Fruit fly (Drosophila melanogaster) whole organism, pupa: ENCODE measurements around the gene CG9263.

Source experiments
- CG10348 ChIP-seq: fragments of 200-800 bp; sonication (Bioruptor generic); IDR thresholded peaks from 2 replicates; pipeline ENCODE4 v1.3.6; 2022; ENCODE audit warnings: missing biosample characterization, missing genetic modification characterization
- CG12605 ChIP-seq: fragments of 200-800 bp; sonication (Bioruptor generic); IDR thresholded peaks from 2 replicates; pipeline ENCODE4 v1.3.6; 2022; ENCODE audit warnings: missing biosample characterization, missing genetic modification characterization
- CG13204 ChIP-seq: fragments of 200-800 bp; sonication (Bioruptor generic); optimal IDR thresholded peaks from 2 replicates; lab custom pipeline; 2018; ENCODE audit warnings: missing biosample characterization, mild to moderate bottlenecking, missing genetic modification characterization, moderate library complexity
- CG14655 ChIP-seq: fragments of 200-800 bp; sonication (Bioruptor generic); optimal IDR thresholded peaks from 3 replicates; lab custom pipeline; 2017; ENCODE audit warnings: mild to moderate bottlenecking, missing biosample characterization, missing genetic modification reagents, missing genetic modification characterization
- CG15710 ChIP-seq: fragments of 200-800 bp; sonication (Bioruptor generic); optimal IDR thresholded peaks from 2 replicates; lab custom pipeline; 2018; ENCODE audit warnings: missing biosample characterization, mild to moderate bottlenecking, missing genetic modification characterization, moderate library complexity
- CG17806 ChIP-seq: fragments of 200-800 bp; sonication (Bioruptor generic); optimal IDR thresholded peaks from 2 replicates; lab custom pipeline; 2018; ENCODE audit warnings: missing biosample characterization, mild to moderate bottlenecking, missing genetic modification characterization, moderate library complexity
- CG32121 ChIP-seq: fragments of 200-800 bp; sonication (Bioruptor generic); IDR thresholded peaks from 2 replicates; pipeline ENCODE4 v1.3.6; 2022; ENCODE audit warnings: missing biosample characterization, missing genetic modification characterization
- CG34367 ChIP-seq: fragments of 200-800 bp; sonication (Bioruptor generic); optimal IDR thresholded peaks from 2 replicates; lab custom pipeline; 2018; ENCODE audit warnings: missing biosample characterization, mild to moderate bottlenecking, missing genetic modification characterization
- CG4496 ChIP-seq: fragments of 200-800 bp; sonication (Bioruptor generic); IDR thresholded peaks from 3 replicates; pipeline ENCODE4 v1.3.6; 2022; ENCODE audit warnings: missing biosample characterization, missing genetic modification characterization
- CG8159 ChIP-seq: fragments of 200-800 bp; sonication (Bioruptor generic); optimal IDR thresholded peaks from 3 replicates; lab custom pipeline; 2018; ENCODE audit warnings: missing biosample characterization, mild to moderate bottlenecking, missing genetic modification characterization, moderate library complexity
- CG8301 ChIP-seq: fragments of 200-800 bp; sonication (Bioruptor generic); optimal IDR thresholded peaks from 2 replicates; lab custom pipeline; 2018; ENCODE audit warnings: missing biosample characterization, mild to moderate bottlenecking, missing genetic modification characterization
- CG9948 ChIP-seq: fragments of 200-800 bp; sonication (Bioruptor generic); optimal IDR thresholded peaks from 2 replicates; lab custom pipeline; 2018; ENCODE audit warnings: missing biosample characterization, mild to moderate bottlenecking, missing genetic modification characterization, moderate library complexity
- D1 ChIP-seq: fragments of 200-800 bp; sonication (Bioruptor generic); optimal IDR thresholded peaks from 2 replicates; lab custom pipeline; 2018; ENCODE audit warnings: missing biosample characterization, mild to moderate bottlenecking, missing genetic modification characterization, moderate library complexity
- EcR ChIP-seq: fragments of 200-800 bp; sonication (Bioruptor generic); optimal IDR thresholded peaks from 3 replicates; lab custom pipeline; 2019; ENCODE audit warnings: missing biosample characterization, missing genetic modification characterization, mild to moderate bottlenecking, moderate library complexity, missing genetic modification reagents
- Ets98B ChIP-seq: fragments of 200-800 bp; sonication (Bioruptor generic); IDR thresholded peaks from 2 replicates; pipeline ENCODE4 v1.3.6; 2022; ENCODE audit warnings: missing biosample characterization, missing genetic modification characterization
- Pif1A ChIP-seq: fragments of 200-800 bp; sonication (Bioruptor generic); optimal IDR thresholded peaks from 3 replicates; lab custom pipeline; 2016; ENCODE audit warnings: missing biosample characterization, missing genetic modification characterization
- Pif1B ChIP-seq: fragments of 200-800 bp; sonication (Bioruptor generic); optimal IDR thresholded peaks from 3 replicates; lab custom pipeline; 2016; ENCODE audit warnings: missing biosample characterization, missing genetic modification characterization
- Snoo ChIP-seq: fragments of 200-800 bp; sonication (Bioruptor generic); optimal IDR thresholded peaks from 3 replicates; lab custom pipeline; 2017; ENCODE audit warnings: missing biosample characterization, mild to moderate bottlenecking, missing genetic modification characterization, inconsistent platforms
- fd96Ca ChIP-seq: fragments of 200-800 bp; sonication (Bioruptor generic); IDR thresholded peaks from 3 replicates; pipeline ENCODE4 v1.3.6; 2022; ENCODE audit warnings: missing biosample characterization, missing genetic modification characterization
- gl ChIP-seq: fragments of 200-800 bp; sonication (Bioruptor generic); optimal IDR thresholded peaks from 2 replicates; lab custom pipeline; 2018; ENCODE audit warnings: missing biosample characterization, mild to moderate bottlenecking, missing genetic modification characterization
- rn ChIP-seq: fragments of 200-800 bp; sonication (Bioruptor generic); IDR thresholded peaks from 2 replicates; pipeline ENCODE4 v1.3.6; 2022; ENCODE audit warnings: missing biosample characterization, missing genetic modification characterization

Gene CG9263

DNA sequence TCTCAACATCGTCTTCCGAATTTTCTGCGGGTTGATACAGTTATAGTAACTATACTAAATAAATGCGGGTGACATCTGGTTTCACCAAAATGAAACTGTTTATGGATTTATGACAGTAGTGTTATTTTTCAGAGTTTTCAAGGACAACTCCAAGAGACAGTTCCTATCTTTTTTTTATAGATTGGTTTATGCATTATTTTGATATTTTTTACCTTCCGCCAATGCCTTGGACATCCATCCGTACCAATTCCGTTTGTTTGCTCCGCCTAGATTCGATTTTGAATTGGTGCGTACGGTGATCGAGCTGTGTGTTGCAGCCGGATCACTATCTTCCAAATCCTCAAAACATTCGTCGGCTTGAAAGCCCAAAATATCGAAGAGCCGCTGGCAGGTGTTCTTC lies 408 bp downstream of the CG9263 start, which contains the start of gene CG16853:
TSS of gene CG16853 (plus strand) at position 301 of the 400 bp plus-strand sequence.
- TF ChIP-seq Pif1A (GFP tag; lab: Kevin White, UChicago) (no peak), CG17806 (no peak), D1 (tag; lab: Kevin White, UChicago) (no peak), gl (tag; lab: Kevin White, UChicago) (no peak), CG15710 (no peak), EcR (GFP tag; lab: Kevin White, UChicago) (no peak), fd96Ca (GFP tag; lab: Robert Waterston, UW) (no peak), Ets98B (GFP tag; lab: Robert Waterston, UW) (no peak), Pif1B (no peak)
- TF ChIP-seq, all 21 proteins: peak for 0

DNA sequence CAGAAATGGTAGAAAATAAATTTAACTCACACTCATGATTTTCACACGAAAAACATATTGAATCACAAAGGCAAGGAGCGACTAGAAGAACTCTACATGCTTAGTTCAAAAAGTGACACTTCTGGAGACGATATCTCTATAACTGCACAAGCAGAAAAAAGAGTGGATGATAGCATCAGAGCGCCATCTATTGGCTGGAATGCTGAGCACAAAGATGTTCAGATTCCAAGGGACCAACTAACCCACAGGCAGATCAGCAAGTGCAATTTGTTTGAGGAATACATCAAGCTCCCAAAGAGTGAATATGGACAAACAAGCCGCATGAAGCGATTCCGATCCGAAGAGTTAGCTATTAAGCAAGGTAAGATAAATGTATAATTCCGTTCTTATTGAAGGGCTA lies 1.7 kb downstream of the CG9263 start, which contains the start of gene CG16852:
TSS of gene CG16852 (plus strand) at position 48 of the 400 bp plus-strand sequence.
- TF ChIP-seq CG10348 (no peak), CG32121 (no peak), CG9948 (tag; lab: Kevin White, UChicago) (no peak), Ets98B (GFP tag; lab: Robert Waterston, UW) (no peak), CG4496 (no peak), Pif1A (GFP tag; lab: Kevin White, UChicago) (no peak), Pif1B (no peak), CG8301 (tag; lab: Kevin White, UChicago) (no peak), CG12605 (GFP tag; lab: Robert Waterston, UW) (no peak), Snoo (tag; lab: Kevin White, UChicago) (no peak), gl (tag; lab: Kevin White, UChicago) (no peak)

DNA sequence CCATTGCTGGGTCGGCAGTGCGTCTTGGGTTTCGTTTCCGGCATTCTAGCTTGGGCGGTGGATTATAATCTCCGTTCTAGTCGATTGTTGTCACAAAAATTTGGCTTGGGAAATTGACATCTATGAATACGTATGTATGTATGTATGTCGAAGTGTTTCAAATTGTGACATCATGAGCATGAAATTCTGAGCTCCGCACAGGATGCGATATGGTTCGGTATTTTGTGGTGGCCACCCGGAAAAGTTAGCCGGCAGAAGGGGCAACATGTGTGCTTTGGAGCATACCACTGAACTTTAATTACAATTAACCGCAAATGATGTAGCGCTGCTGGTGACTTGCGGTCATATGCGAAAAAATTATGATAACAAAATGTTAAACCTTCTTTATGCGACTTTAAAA lies 6.7 kb downstream of the CG9263 start, which contains the start of gene CG15638:
TSS of gene CG15638 (minus strand) at position 101 of the 400 bp plus-strand sequence.
- TF ChIP-seq CG10348 (no peak), gl (tag; lab: Kevin White, UChicago) (no peak)

DNA sequence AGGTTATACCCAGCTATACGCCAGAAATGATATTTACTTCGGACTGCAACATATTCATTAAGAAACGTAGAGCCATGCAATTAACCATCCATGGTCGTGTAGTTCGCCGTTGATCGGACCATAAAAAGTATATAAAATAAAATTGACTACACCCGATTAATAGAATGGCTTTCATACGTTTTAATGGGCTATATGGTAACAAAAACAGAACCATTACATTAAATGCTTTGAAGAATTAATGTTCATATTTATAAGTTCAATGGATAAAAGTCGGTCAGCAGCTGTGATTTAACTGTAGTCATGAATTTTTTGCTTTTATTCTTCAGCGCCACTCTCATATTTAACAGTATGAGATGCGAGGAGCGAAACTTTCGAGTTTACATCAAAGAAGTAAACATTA lies 9.9 kb downstream of the CG9263 start, which contains the start of gene CG33645:
TSS of gene CG33645 (plus strand) at position 301 of the 400 bp plus-strand sequence.
- TF ChIP-seq Pif1A (GFP tag; lab: Kevin White, UChicago) (no peak), Pif1B (no peak), CG17806 (no peak), EcR (GFP tag; lab: Kevin White, UChicago) (no peak), CG12605 (GFP tag; lab: Robert Waterston, UW) (no peak), rn (GFP tag; lab: Robert Waterston, UW) (no peak), CG32121 (no peak), D1 (tag; lab: Kevin White, UChicago) (no peak), CG13204 (GFP tag; lab: Kevin White, UChicago) (no peak), CG34367 (no peak), gl (tag; lab: Kevin White, UChicago) (no peak), CG9948 (tag; lab: Kevin White, UChicago) (no peak), CG4496 (no peak), CG15710 (no peak), CG8159 (no peak), CG10348 (no peak), Ets98B (GFP tag; lab: Robert Waterston, UW) (no peak), CG8301 (tag; lab: Kevin White, UChicago) (no peak), Snoo (tag; lab: Kevin White, UChicago) (no peak)
- TF ChIP-seq, all 21 proteins: peak for 0

DNA sequence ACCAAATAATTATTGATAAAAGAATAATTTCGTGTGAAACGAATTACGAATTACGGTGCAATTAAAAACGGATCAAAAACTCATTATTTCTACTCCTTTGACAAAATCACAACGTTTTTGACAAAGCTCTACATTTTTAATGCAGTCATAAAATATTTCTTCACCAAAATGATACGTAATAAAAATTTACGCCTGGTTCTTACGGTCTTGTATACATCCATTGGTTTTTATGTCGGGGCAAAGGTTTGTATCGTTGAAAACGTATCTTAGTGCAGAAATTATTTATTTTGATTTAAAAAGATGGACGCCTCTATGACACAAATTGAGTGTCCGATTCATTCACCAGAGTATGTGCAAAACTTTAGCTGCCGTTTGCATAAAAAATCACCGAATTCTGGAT lies 10.6 kb downstream of the CG9263 start, which contains the start of gene CG33644:
TSS of gene CG33644 (plus strand) at position 301 of the 400 bp plus-strand sequence.
- TF ChIP-seq CG12605 (GFP tag; lab: Robert Waterston, UW) (no peak), CG8159 (no peak), Snoo (tag; lab: Kevin White, UChicago) (no peak), CG15710 (no peak), CG13204 (GFP tag; lab: Kevin White, UChicago) (no peak), CG17806 (no peak)

DNA sequence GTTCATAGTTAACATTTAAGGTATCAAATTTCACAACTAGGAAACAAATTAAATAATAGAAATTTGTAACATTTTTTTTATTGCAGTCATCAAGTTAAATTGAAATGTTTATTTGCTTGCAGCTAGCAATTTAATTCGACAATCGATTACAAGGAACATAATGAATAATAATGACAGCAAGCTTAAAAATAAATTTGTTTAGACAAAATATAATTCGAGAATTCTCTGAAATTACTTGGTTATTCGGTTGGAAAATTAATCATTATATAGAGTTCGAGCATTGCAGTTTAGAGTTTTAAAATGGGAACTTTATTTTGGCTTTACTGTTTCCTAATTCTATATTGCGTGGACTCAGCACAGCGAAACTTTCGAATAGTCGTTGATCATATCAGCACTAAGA lies 11.6 kb downstream of the CG9263 start, which contains the start of gene CG33643:
TSS of gene CG33643 (plus strand) at position 301 of the 400 bp plus-strand sequence.
- TF ChIP-seq CG4496 = no peak
- TF ChIP-seq CG8159 = no peak
- no peak for TF ChIP-seq Ets98B (GFP tag; lab: Robert Waterston, UW)
- TF ChIP-seq EcR (GFP tag; lab: Kevin White, UChicago) = no peak
- no peak for TF ChIP-seq CG17806
- no peak for TF ChIP-seq CG15710
- no peak for TF ChIP-seq D1 (tag; lab: Kevin White, UChicago)
- no peak for TF ChIP-seq Pif1B
- no peak for TF ChIP-seq CG32121
- no peak for TF ChIP-seq gl (tag; lab: Kevin White, UChicago)
- no peak for TF ChIP-seq CG13204 (GFP tag; lab: Kevin White, UChicago)
- TF ChIP-seq Snoo (tag; lab: Kevin White, UChicago) = no peak
- no peak for TF ChIP-seq CG14655 (GFP tag; lab: Kevin White, UChicago)
- TF ChIP-seq CG12605 (GFP tag; lab: Robert Waterston, UW) = no peak
- TF ChIP-seq CG34367 = no peak
- TF ChIP-seq Pif1A (GFP tag; lab: Kevin White, UChicago) = no peak
- no peak for TF ChIP-seq CG9948 (tag; lab: Kevin White, UChicago)
- TF ChIP-seq, all 21 proteins: peak for 0

DNA sequence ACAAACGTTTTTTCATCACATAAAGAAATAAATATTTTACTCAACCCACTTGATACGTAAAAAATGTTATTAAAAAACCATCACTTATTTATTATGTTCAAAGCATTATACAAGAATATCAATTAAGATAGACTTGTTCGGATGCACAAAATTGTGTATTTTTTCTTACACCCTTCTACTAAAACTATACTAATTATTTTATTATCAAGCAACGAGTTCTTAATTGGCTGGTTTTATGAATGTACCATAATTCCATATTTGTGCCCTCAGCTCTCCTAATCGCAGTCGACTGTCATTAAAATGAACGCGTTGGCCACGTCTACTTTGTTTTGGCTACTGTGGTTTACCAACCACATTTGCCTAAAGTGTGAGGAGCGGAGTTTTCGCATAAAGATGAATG lies 12.7 kb downstream of the CG9263 start, which contains the start of gene CG33642:
TSS of gene CG33642 (plus strand) at position 301 of the 400 bp plus-strand sequence.
- no peak for TF ChIP-seq Pif1B
- TF ChIP-seq CG4496 = no peak
- no peak for TF ChIP-seq rn (GFP tag; lab: Robert Waterston, UW)
- TF ChIP-seq CG12605 (GFP tag; lab: Robert Waterston, UW) = no peak
- TF ChIP-seq fd96Ca (GFP tag; lab: Robert Waterston, UW) = no peak
- TF ChIP-seq D1 (tag; lab: Kevin White, UChicago) = no peak
- no peak for TF ChIP-seq Pif1A (GFP tag; lab: Kevin White, UChicago)
- TF ChIP-seq CG17806 = no peak
- no peak for TF ChIP-seq CG32121
- TF ChIP-seq CG34367 = no peak
- TF ChIP-seq CG9948 (tag; lab: Kevin White, UChicago) = no peak
- TF ChIP-seq EcR (GFP tag; lab: Kevin White, UChicago) = no peak
- no peak for TF ChIP-seq CG14655 (GFP tag; lab: Kevin White, UChicago)
- TF ChIP-seq gl (tag; lab: Kevin White, UChicago) = no peak
- no peak for TF ChIP-seq CG13204 (GFP tag; lab: Kevin White, UChicago)
- TF ChIP-seq CG10348 = no peak
- TF ChIP-seq CG8301 (tag; lab: Kevin White, UChicago) = no peak
- TF ChIP-seq Snoo (tag; lab: Kevin White, UChicago) = no peak
- no peak for TF ChIP-seq CG8159
